Fruit fly (Drosophila melanogaster): ENCODE measurements around the gene Gagr.

DNA sequence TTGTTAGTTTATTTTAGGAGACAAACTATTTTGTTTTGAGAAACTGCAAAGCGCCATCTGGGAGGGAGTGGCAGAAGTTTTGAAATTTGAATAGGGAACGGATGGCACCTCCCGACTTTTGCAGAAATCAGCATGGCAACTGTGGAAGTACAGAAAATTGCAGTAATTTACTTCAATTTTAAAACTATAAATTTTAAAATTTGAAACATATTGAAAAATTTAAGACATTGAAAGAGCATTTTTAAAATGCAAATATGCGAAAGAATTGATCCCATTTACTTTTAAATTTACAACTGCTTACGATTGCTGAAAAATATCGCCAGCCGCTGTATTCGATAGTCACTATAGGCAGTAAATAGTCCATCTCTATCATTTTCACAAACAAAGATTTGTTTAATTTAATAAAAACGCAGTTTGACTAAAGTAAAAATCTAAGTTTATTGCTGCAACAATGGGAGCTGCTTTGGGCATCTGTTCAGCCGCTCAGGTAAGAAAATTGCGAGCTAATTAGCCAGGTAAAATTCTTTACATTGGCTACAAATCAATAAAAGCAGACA, 18.1 kb downstream of the Gagr start, which contains the start of gene Serinc:
- TF ChIP-seq tj (GFP tag; optimal IDR thresholded peaks at IDR 0.05) (peak; percentile 30), bab1 (GFP tag; optimal IDR thresholded peaks at IDR 0.05) (peak; percentile 27), CG7101 (tag; optimal IDR thresholded peaks at IDR 0.05) (peak; percentile 36), Mnt (GFP tag; optimal IDR thresholded peaks at IDR 0.05) (peak; percentile 58), CG11617 (GFP tag; optimal IDR thresholded peaks at IDR 0.05) (peak; percentile 17)

Measured in whole organism, adult.